Worm (Caenorhabditis elegans): ENCODE measurements around the gene npp-22.

DNA sequence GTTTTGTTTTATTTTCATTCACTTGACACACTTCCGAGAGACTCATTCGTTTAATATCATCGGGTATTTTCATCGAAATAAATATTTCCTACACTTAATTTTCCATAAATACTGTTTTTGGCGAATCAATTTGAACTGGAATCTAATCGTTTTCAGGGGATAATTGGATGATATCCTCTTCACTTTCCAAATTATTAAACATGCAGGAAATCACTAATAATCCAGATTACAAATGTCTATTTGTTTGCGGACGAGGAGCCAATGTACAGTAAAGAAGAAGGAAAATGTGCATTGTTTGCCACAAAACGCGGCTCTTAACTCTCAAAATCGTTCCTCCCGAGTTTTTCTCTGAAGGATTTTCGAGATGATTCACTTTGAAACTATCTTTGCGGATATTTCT, 43.3 kb upstream of the npp-22 start, which contains the start of gene F55A11.6:
- TF ChIP-seq nhr-2 (tag; optimal IDR thresholded peaks at IDR 0.05) = no peak
- TF ChIP-seq hlh-1 (tag; optimal IDR thresholded peaks at IDR 0.05) = no peak
- no peak for TF ChIP-seq sptf-1 (tag; optimal IDR thresholded peaks at IDR 0.05)
- no peak for TF ChIP-seq elt-3 (tag; optimal IDR thresholded peaks at IDR 0.05)
- no peak for TF ChIP-seq nhr-28 (tag; optimal IDR thresholded peaks at IDR 0.05)
- no peak for TF ChIP-seq tbx-8 (GFP tag; optimal IDR thresholded peaks at IDR 0.05)
- TF ChIP-seq snpc-4 (tag; optimal IDR thresholded peaks at IDR 0.05) = no peak
- no peak for TF ChIP-seq sem-2 (GFP tag; optimal IDR thresholded peaks at IDR 0.05)
- TF ChIP-seq nhr-76 (tag; optimal IDR thresholded peaks at IDR 0.05) = no peak
- TF ChIP-seq drap-1 (GFP tag; optimal IDR thresholded peaks at IDR 0.05) = no peak
- no peak for TF ChIP-seq ztf-11 (tag; optimal IDR thresholded peaks at IDR 0.05)
- no peak for TF ChIP-seq unc-62 (GFP tag; optimal IDR thresholded peaks at IDR 0.05)
- TF ChIP-seq ces-1 (GFP tag; optimal IDR thresholded peaks at IDR 0.05) = no peak

All from whole organism, mixed stage, embryonic.